Worm (Caenorhabditis elegans) whole organism, L4 larva: ENCODE data around the gene F13B6.1.

Experiments
- aly-2 ChIP-seq: sonication (generic microtip); optimal IDR thresholded peaks from 2 replicates; lab custom pipeline; 2018; ENCODE audit warnings: missing biosample characterization, missing genetic modification characterization
- ceh-28 ChIP-seq: fragments of 150-350 bp; optimal IDR thresholded peaks from 2 replicates; lab custom pipeline; 2014; ENCODE audit warnings: missing biosample characterization, missing genetic modification reagents, missing genetic modification characterization
- ceh-82 ChIP-seq: sonication (generic microtip); optimal IDR thresholded peaks from 2 replicates; lab custom pipeline; 2017; ENCODE audit warnings: missing biosample characterization, missing genetic modification characterization
- ctbp-1 ChIP-seq: fragments of 200-800 bp; sonication (Bioruptor generic); IDR thresholded peaks from 2 replicates; pipeline ENCODE4 v1.3.6; 2022; ENCODE audit warnings: missing genetic modification reagents, missing genetic modification characterization, missing compliant biosample characterization
- daf-16 ChIP-seq, 3 experiments: sonication (generic microtip); optimal IDR thresholded peaks; 2 replicates each; lab custom pipeline; 2016 to 2017; ENCODE audit warnings: missing genetic modification characterization in 3 of 3, missing genetic modification reagents in 3 of 3, mild to moderate bottlenecking in 2 of 3, missing compliant biosample characterization in 2 of 3, missing biosample characterization in 1 of 3, moderate library complexity in 1 of 3
- hif-1 ChIP-seq, 2 experiments: sonication (generic microtip); optimal IDR thresholded peaks; 2 replicates each; lab custom pipeline; 2016 to 2017; ENCODE audit warnings: missing compliant biosample characterization in 2 of 2, missing genetic modification characterization in 2 of 2, missing genetic modification reagents in 2 of 2, missing genotype in 2 of 2, mild to moderate bottlenecking in 1 of 2
- jun-1 ChIP-seq: fragments of 150-350 bp; optimal IDR thresholded peaks from 2 replicates; lab custom pipeline; 2014; ENCODE audit warnings: missing biosample characterization, missing genetic modification reagents, missing genetic modification characterization
- lin-15B ChIP-seq: fragments of 150-350 bp; sonication (generic microtip); optimal IDR thresholded peaks from 3 replicates; lab custom pipeline; 2014; ENCODE audit warnings: missing biosample characterization, missing genetic modification characterization
- mep-1 ChIP-seq: fragments of 150-350 bp; sonication (generic microtip); optimal IDR thresholded peaks from 3 replicates; lab custom pipeline; 2014; ENCODE audit warnings: missing biosample characterization, missing genetic modification characterization
- nhr-11 ChIP-seq: fragments of 150-350 bp; optimal IDR thresholded peaks from 2 replicates; lab custom pipeline; 2014; ENCODE audit warnings: missing biosample characterization, missing genetic modification characterization
- nhr-237 ChIP-seq: sonication (generic microtip); optimal IDR thresholded peaks from 2 replicates; lab custom pipeline; 2017; ENCODE audit warnings: missing biosample characterization, missing genetic modification characterization
- nhr-77 ChIP-seq: fragments of 150-350 bp; optimal IDR thresholded peaks from 2 replicates; lab custom pipeline; 2014; ENCODE audit warnings: missing biosample characterization, missing genetic modification characterization
- pqm-1 ChIP-seq: sonication (generic microtip); optimal IDR thresholded peaks from 2 replicates; lab custom pipeline; 2017; ENCODE audit warnings: missing biosample characterization, missing genetic modification characterization

DNA sequence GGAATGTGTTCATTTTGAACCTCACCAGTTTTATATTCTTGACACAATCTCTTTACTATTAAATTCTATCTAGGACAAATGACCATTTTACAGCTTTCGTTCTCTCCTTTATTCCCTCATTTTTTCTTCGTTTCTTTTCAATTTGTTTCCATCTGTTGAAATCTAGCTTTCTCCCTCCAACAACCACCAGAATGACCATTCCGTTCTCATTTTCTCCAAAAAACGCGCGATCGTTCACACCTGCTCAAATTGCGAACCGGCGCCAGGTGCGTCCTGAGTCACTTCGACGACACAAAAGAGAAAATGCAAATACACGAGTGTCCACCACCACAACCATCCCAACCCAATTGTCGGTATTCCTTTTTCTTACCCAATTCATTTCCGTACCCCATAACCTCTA, at the start of gene F13B6.1:
- TF ChIP-seq daf-16 (GFP tag; optimal IDR thresholded peaks at IDR 0.05; lab: Kevin White, UChicago) (no peak), daf-16 (tag; optimal IDR thresholded peaks at IDR 0.05; lab: Kevin White, UChicago) (no peak), nhr-77 (tag; lab: Kevin White, UChicago) (no peak), nhr-11 (tag; lab: Kevin White, UChicago) (no peak), hif-1 (tag; optimal IDR thresholded peaks at IDR 0.05; lab: Kevin White, UChicago) (no peak), jun-1 (tag; lab: Kevin White, UChicago) (no peak), aly-2 (no peak), ceh-82 (tag; lab: Kevin White, UChicago) (no peak), pqm-1 (tag; lab: Kevin White, UChicago) (no peak), nhr-237 (no peak), lin-15B (tag; lab: Kevin White, UChicago) (no peak), mep-1 (no peak), ceh-28 (tag; lab: Kevin White, UChicago) (no peak), ctbp-1 (no peak)
